Worm (Caenorhabditis elegans) whole organism, mixed stage, embryonic: ENCODE data around the gene Y38F2AR.10.

Experiments used
- drap-1 ChIP-seq: fragments of 200-800 bp; sonication (Bioruptor generic); optimal IDR thresholded peaks from 3 replicates; lab custom pipeline; 2018; ENCODE audit warnings: mild to moderate bottlenecking, missing genetic modification characterization, missing compliant biosample characterization
- lin-13 ChIP-seq: fragments of 150-350 bp; optimal IDR thresholded peaks from 2 replicates; lab custom pipeline; 2014; ENCODE audit warnings: missing biosample characterization, missing genetic modification characterization
- nhr-28 ChIP-seq: fragments of 150-350 bp; optimal IDR thresholded peaks from 2 replicates; lab custom pipeline; 2014; ENCODE audit warnings: missing biosample characterization, missing genetic modification characterization
- snpc-4 ChIP-seq: fragments of 150-350 bp; optimal IDR thresholded peaks from 2 replicates; lab custom pipeline; 2014; ENCODE audit warnings: missing biosample characterization, missing genetic modification characterization

- TF ChIP-seq nhr-28 (tag; lab: Kevin White, UChicago), result no peak
- TF ChIP-seq snpc-4 (tag; lab: Kevin White, UChicago), result no peak
- TF ChIP-seq lin-13, result no peak
- no peak for TF ChIP-seq drap-1 (GFP tag; lab: Kevin White, UChicago)
Observed at ce11 chrIV:2390251-2390672, 9.1 kb downstream of the Y38F2AR.10 start.
